Worm (Caenorhabditis elegans): ENCODE measurements around the gene Y53F4B.24.
A peak's percentile ranks its signal among the peaks of the same experiment; 100 is the strongest.

The Y53F4B.24 gene

ce11 chrII:15175643-15176042, 41.4 kb upstream of the Y53F4B.24 start, which contains the start of gene Y53F4B.36:
Y53F4B.36 (plus strand) TSS chrII:15175943.
- TF ChIP-seq mdl-1 (tag; optimal IDR thresholded peaks at IDR 0.05) (no peak), T20F7.1 (GFP tag; optimal IDR thresholded peaks at IDR 0.05) (no peak), lin-29 (GFP tag; IDR thresholded peaks at IDR 0.05) (no peak), spr-1 (tag; optimal IDR thresholded peaks at IDR 0.05) (no peak), zip-11 (GFP tag; IDR thresholded peaks at IDR 0.05) (no peak), mep-1 (tag; optimal IDR thresholded peaks at IDR 0.05) (no peak), nhr-77 (tag; optimal IDR thresholded peaks at IDR 0.05) (no peak)

- TF ChIP-seq attf-4 (tag; optimal IDR thresholded peaks at IDR 0.05) (no peak), aha-1 (tag) (peak; percentile 70)
These were observed 40.8 kb upstream of the Y53F4B.24 start, which contains the start of gene gst-31 for ce11 chrII:15174915-15175548. gst-31 (minus strand) TSS chrII:15174965.

- TF ChIP-seq lin-38 (GFP tag; IDR thresholded peaks at IDR 0.05), result no peak
- TF ChIP-seq daf-16 (GFP tag; optimal IDR thresholded peaks at IDR 0.05), result no peak
- TF ChIP-seq daf-16 (tag; optimal IDR thresholded peaks at IDR 0.05), result peak; percentile 35
- peak; percentile 34 for TF ChIP-seq mes-2 (tag; optimal IDR thresholded peaks at IDR 0.05; ENCODE audit: poor library complexity, severe bottlenecking)
- TF ChIP-seq sdz-12 (GFP tag; optimal IDR thresholded peaks at IDR 0.05), result no peak
- no peak for TF ChIP-seq snpc-4 (tag; optimal IDR thresholded peaks at IDR 0.05)
- peak; percentile 22; the same call in 1 of the 2 replicates for TF ChIP-seq dmd-6 (GFP tag; IDR thresholded peaks at IDR 0.05)
- no peak for TF ChIP-seq F37D6.2 (tag; optimal IDR thresholded peaks at IDR 0.05)
- TF ChIP-seq mep-1 (tag; optimal IDR thresholded peaks at IDR 0.05), result no peak
- TF ChIP-seq jun-1 (tag; optimal IDR thresholded peaks at IDR 0.05), result no peak
- peak; percentile 3 for TF ChIP-seq nhr-6 (tag; optimal IDR thresholded peaks at IDR 0.05)
- no peak for TF ChIP-seq spr-3 (GFP tag; optimal IDR thresholded peaks at IDR 0.05)
- TF ChIP-seq mdt-29 (GFP tag; IDR thresholded peaks at IDR 0.05), result no peak
- no peak for TF ChIP-seq R02D3.7 (tag; optimal IDR thresholded peaks at IDR 0.05)
- TF ChIP-seq nhr-28 (tag; optimal IDR thresholded peaks at IDR 0.05), result peak; percentile 17
- TF ChIP-seq hmg-1.1 (GFP tag; IDR thresholded peaks at IDR 0.05), result 0 out of 2 replicates have a peak, but pooled peaks have one; percentile 49
- TF ChIP-seq dmd-9 (GFP tag; IDR thresholded peaks at IDR 0.05), result no peak
- no peak for TF ChIP-seq nhr-102 (tag; optimal IDR thresholded peaks at IDR 0.05)
- no peak for TF ChIP-seq lin-15B (tag; optimal IDR thresholded peaks at IDR 0.05)
- TF ChIP-seq unc-39 (tag; optimal IDR thresholded peaks at IDR 0.05), result no peak
- no peak for TF ChIP-seq set-16 (GFP tag; IDR thresholded peaks at IDR 0.05)
- TF ChIP-seq ceh-62 (tag; optimal IDR thresholded peaks at IDR 0.05), result no peak
- TF ChIP-seq dve-1 (tag; optimal IDR thresholded peaks at IDR 0.05; ENCODE audit: insufficient read depth), result peak; percentile 49
- no peak for TF ChIP-seq arid-1 (GFP tag; conservative IDR thresholded peaks at IDR 0.05)
- no peak for TF ChIP-seq hif-1 (tag; optimal IDR thresholded peaks at IDR 0.05)
- no peak for TF ChIP-seq mxl-3 (GFP tag; optimal IDR thresholded peaks at IDR 0.05)
- TF ChIP-seq lim-7 (GFP tag; IDR thresholded peaks at IDR 0.05), result no peak
- peak in 1 of 2 experiments; percentile 21 for TF ChIP-seq lsy-2 (tag; optimal IDR thresholded peaks at IDR 0.05)
- TF ChIP-seq hlh-11 (tag; optimal IDR thresholded peaks at IDR 0.05), result peak; percentile 23
- TF ChIP-seq Y105C5A.15 (GFP tag; IDR thresholded peaks at IDR 0.05), result no peak
- TF ChIP-seq nhr-77 (tag; optimal IDR thresholded peaks at IDR 0.05), result no peak
- TF ChIP-seq nhr-11 (tag; optimal IDR thresholded peaks at IDR 0.05), result peak; percentile 18
- TF ChIP-seq ztf-11 (tag; optimal IDR thresholded peaks at IDR 0.05), result no peak
- no peak for TF ChIP-seq ceh-82 (tag; optimal IDR thresholded peaks at IDR 0.05)
- TF ChIP-seq snpc-1.2 (GFP tag; IDR thresholded peaks at IDR 0.05), result no peak
- TF ChIP-seq ceh-44 (GFP tag; IDR thresholded peaks at IDR 0.05), result no peak
- no peak for TF ChIP-seq dmd-8 (GFP tag; IDR thresholded peaks at IDR 0.05)
- TF ChIP-seq saeg-2 (GFP tag; IDR thresholded peaks at IDR 0.05), result no peak
- no peak for TF ChIP-seq aha-1 (tag)
- TF ChIP-seq pha-4 (GFP tag; IDR thresholded peaks at IDR 0.05), result no peak
- TF ChIP-seq pha-4 (tag; optimal IDR thresholded peaks at IDR 0.05), result no peak
- TF ChIP-seq hlh-30 (tag; optimal IDR thresholded peaks at IDR 0.05; ENCODE audit: insufficient read depth), result peak; percentile 45
These were observed 38.9 kb upstream of the Y53F4B.24 start for ce11 chrII:15173174-15173573.

Data from whole organism, L4 larva.